Fruit fly (Drosophila melanogaster) whole organism, wandering third instar larva: Measurements from ENCODE around the gene sdt.
A peak's percentile ranks its signal among the peaks of the same experiment; 100 is the strongest.

ENCODE experiments used
- Abd-B ChIP-seq: fragments of >200 bp; optimal IDR thresholded peaks from 2 replicates; lab custom pipeline; 2017; ENCODE audit warnings: missing biosample characterization, missing genetic modification characterization
- CG32264 ChIP-seq: fragments of 200-800 bp; sonication (Bioruptor generic); optimal IDR thresholded peaks from 2 replicates; lab custom pipeline; 2016; ENCODE audit warnings: missing biosample characterization, missing genetic modification characterization
- CG9705 ChIP-seq: fragments of 200-800 bp; sonication (Bioruptor generic); optimal IDR thresholded peaks from 2 replicates; lab custom pipeline; 2018; ENCODE audit warnings: missing biosample characterization, mild to moderate bottlenecking, missing genetic modification characterization
- CrebA ChIP-seq: fragments of 200-800 bp; sonication (Bioruptor generic); optimal IDR thresholded peaks from 2 replicates; lab custom pipeline; 2016; ENCODE audit warnings: missing biosample characterization, mild to moderate bottlenecking, missing genetic modification characterization, borderline replicate concordance
- Dfd ChIP-seq: fragments of >200 bp; optimal IDR thresholded peaks from 2 replicates; lab custom pipeline; 2017; ENCODE audit warnings: missing biosample characterization, missing genetic modification characterization
- Dif ChIP-seq: fragments of 200-275, 200-300 bp; sonication (Bioruptor generic); optimal IDR thresholded peaks from 2 replicates; lab custom pipeline; 2018; ENCODE audit warnings: missing biosample characterization, missing genetic modification characterization; ENCODE audit not compliant: partially characterized antibody
- GATAd ChIP-seq: sonication (Bioruptor generic); optimal IDR thresholded peaks from 2 replicates; lab custom pipeline; 2016; ENCODE audit warnings: missing biosample characterization, missing genetic modification characterization
- HLH106 ChIP-seq: fragments of 200-800 bp; optimal IDR thresholded peaks from 3 replicates; lab custom pipeline; 2019; ENCODE audit warnings: missing biosample characterization, mild to moderate bottlenecking, missing genetic modification characterization, moderate library complexity
- Hnf4 ChIP-seq: fragments of 200-800 bp; sonication (Bioruptor generic); optimal IDR thresholded peaks from 2 replicates; lab custom pipeline; 2016; ENCODE audit warnings: missing biosample characterization, mild to moderate bottlenecking, missing genetic modification characterization
- Hr78 ChIP-seq: fragments of >200 bp; optimal IDR thresholded peaks from 2 replicates; lab custom pipeline; 2017; ENCODE audit warnings: missing biosample characterization, missing genetic modification characterization
- Hr83 ChIP-seq: fragments of 200-300 bp; sonication (Bioruptor generic); optimal IDR thresholded peaks from 2 replicates; lab custom pipeline; 2016; ENCODE audit warnings: missing biosample characterization, mild to moderate bottlenecking, missing genetic modification characterization, moderate library complexity; ENCODE audit not compliant: poor library complexity, severe bottlenecking
- Jra ChIP-seq: sonication (Bioruptor generic); optimal IDR thresholded peaks from 2 replicates; lab custom pipeline; 2016; ENCODE audit warnings: missing biosample characterization, missing genetic modification characterization
- Mio ChIP-seq: sonication (Bioruptor generic); optimal IDR thresholded peaks from 2 replicates; lab custom pipeline; 2016; ENCODE audit warnings: missing biosample characterization, missing genetic modification characterization
- Myc ChIP-seq: fragments of >200 bp; optimal IDR thresholded peaks from 2 replicates; lab custom pipeline; 2017
- N ChIP-seq: fragments of >200 bp; optimal IDR thresholded peaks from 2 replicates; lab custom pipeline; 2018; ENCODE audit warnings: missing biosample characterization, missing external identifiers, missing genetic modification characterization
- OdsH ChIP-seq: fragments of 200-800 bp; sonication (Bioruptor generic); optimal IDR thresholded peaks from 2 replicates; lab custom pipeline; 2016; ENCODE audit warnings: missing biosample characterization, mild to moderate bottlenecking, missing genetic modification characterization
- Rel ChIP-seq, 2 experiments: fragments of 200-800 bp; sonication (Bioruptor generic) in 1 of 2; optimal IDR thresholded peaks; 2 replicates in 1 of 2; 3 replicates in 1 of 2; lab custom pipeline; 2016 to 2019; ENCODE audit warnings: mild to moderate bottlenecking in 2 of 2, missing biosample characterization in 2 of 2, missing genetic modification characterization in 2 of 2, moderate library complexity in 1 of 2
- Sp1 ChIP-seq: fragments of 200-800 bp; sonication (Bioruptor generic); optimal IDR thresholded peaks from 3 replicates; lab custom pipeline; 2019; ENCODE audit warnings: missing biosample characterization, mild to moderate bottlenecking, missing genetic modification characterization, moderate library complexity
- Vsx2 ChIP-seq: fragments of 200-300, 225-300 bp; sonication (Bioruptor generic); optimal IDR thresholded peaks from 2 replicates; lab custom pipeline; 2018; ENCODE audit warnings: missing biosample characterization, missing genetic modification characterization; ENCODE audit not compliant: partially characterized antibody
- br ChIP-seq: fragments of 200-800 bp; sonication (Bioruptor generic); optimal IDR thresholded peaks from 2 replicates; lab custom pipeline; 2016; ENCODE audit warnings: missing biosample characterization, missing genetic modification characterization
- brk ChIP-seq: fragments of 200-800 bp; sonication (Bioruptor generic); optimal IDR thresholded peaks from 2 replicates; lab custom pipeline; 2016; ENCODE audit warnings: missing biosample characterization, mild to moderate bottlenecking, missing genetic modification characterization
- dl ChIP-seq, 2 experiments: fragments of 175-275, 200-275 bp in 1 of 2; fragments of 200-275 bp in 1 of 2; sonication (Bioruptor generic); optimal IDR thresholded peaks; lab custom pipeline; 2018; ENCODE audit warnings: mild to moderate bottlenecking in 2 of 2, missing biosample characterization in 2 of 2, missing genetic modification characterization in 2 of 2, moderate library complexity in 2 of 2; ENCODE audit not compliant: partially characterized antibody in 2 of 2, insufficient read depth in 1 of 2
- dmrt93B ChIP-seq: fragments of 200-800 bp; sonication (Bioruptor generic); optimal IDR thresholded peaks from 2 replicates; lab custom pipeline; 2018; ENCODE audit warnings: missing biosample characterization, mild to moderate bottlenecking, missing genetic modification characterization
- dsf ChIP-seq: sonication (Bioruptor generic); optimal IDR thresholded peaks from 2 replicates; lab custom pipeline; 2016; ENCODE audit warnings: missing biosample characterization, missing genetic modification characterization, borderline replicate concordance
- ey ChIP-seq: fragments of 200-800 bp; sonication (Bioruptor generic); optimal IDR thresholded peaks from 2 replicates; lab custom pipeline; 2016; ENCODE audit warnings: missing biosample characterization, missing genetic modification characterization
- foxo ChIP-seq, 2 experiments: fragments of 200-800 bp; sonication (Bioruptor generic); optimal IDR thresholded peaks; 2 replicates in 1 of 2; 3 replicates in 1 of 2; lab custom pipeline; 2016 to 2017; ENCODE audit warnings: missing biosample characterization in 2 of 2, missing genetic modification characterization in 2 of 2
- fru ChIP-seq: fragments of 200-800 bp; sonication (Bioruptor generic); optimal IDR thresholded peaks from 3 replicates; lab custom pipeline; 2016; ENCODE audit warnings: missing biosample characterization, mild to moderate bottlenecking, missing genetic modification characterization
- h ChIP-seq: fragments of 200-800 bp; sonication (Bioruptor generic); optimal IDR thresholded peaks from 3 replicates; lab custom pipeline; 2016; ENCODE audit warnings: missing biosample characterization, mild to moderate bottlenecking, missing genetic modification characterization
- jim ChIP-seq: fragments of 175-275, 200-325 bp; sonication (Bioruptor generic); optimal IDR thresholded peaks from 2 replicates; lab custom pipeline; 2016; ENCODE audit warnings: missing biosample characterization, mild to moderate bottlenecking, missing genetic modification characterization
- lola ChIP-seq: fragments of >200 bp; optimal IDR thresholded peaks from 2 replicates; lab custom pipeline; 2017; ENCODE audit warnings: missing biosample characterization, missing genetic modification characterization
- pan ChIP-seq: fragments of >200 bp; optimal IDR thresholded peaks from 2 replicates; lab custom pipeline; 2017
- psq ChIP-seq: fragments of 200-800 bp; sonication (Bioruptor generic); optimal IDR thresholded peaks from 3 replicates; lab custom pipeline; 2017; ENCODE audit warnings: missing biosample characterization, mild to moderate bottlenecking, missing genetic modification characterization, moderate library complexity
- rgr ChIP-seq: fragments of 200-800 bp; sonication (Bioruptor generic); optimal IDR thresholded peaks from 3 replicates; lab custom pipeline; 2016; ENCODE audit warnings: missing biosample characterization, mild to moderate bottlenecking, missing genetic modification characterization
- sage ChIP-seq: fragments of 200-800 bp; sonication (Bioruptor generic); optimal IDR thresholded peaks from 2 replicates; lab custom pipeline; 2016; ENCODE audit warnings: missing biosample characterization, mild to moderate bottlenecking, missing genetic modification characterization
- sv ChIP-seq: fragments of 200-800 bp; sonication (Bioruptor generic); optimal IDR thresholded peaks from 3 replicates; lab custom pipeline; 2016; ENCODE audit warnings: missing biosample characterization, missing genetic modification characterization
- tai ChIP-seq: sonication (Bioruptor generic); optimal IDR thresholded peaks from 2 replicates; lab custom pipeline; 2016; ENCODE audit warnings: missing biosample characterization, missing genetic modification characterization
- usp ChIP-seq: fragments of >200 bp; optimal IDR thresholded peaks from 2 replicates; lab custom pipeline; 2017; ENCODE audit warnings: missing biosample characterization, missing genetic modification characterization
- woc ChIP-seq: sonication (Bioruptor generic); optimal IDR thresholded peaks from 2 replicates; lab custom pipeline; 2016; ENCODE audit warnings: missing biosample characterization, mild to moderate bottlenecking, missing genetic modification characterization

sdt gene

dm6 chrX:8215855-8216586 lies 37.7 kb downstream of the sdt start:
- TF ChIP-seq Dif (GFP tag; lab: Kevin White, UChicago) = peak; percentile 58
- no peak for TF ChIP-seq Mio (GFP tag; lab: Kevin White, UChicago)
- no peak for TF ChIP-seq sage (GFP tag; lab: Kevin White, UChicago)
- TF ChIP-seq CrebA (GFP tag; lab: Kevin White, UChicago) = no peak
- no peak for TF ChIP-seq Abd-B (GFP tag; lab: Kevin White, UChicago)
- no peak for TF ChIP-seq dmrt93B
- no peak for TF ChIP-seq Vsx2
- TF ChIP-seq Dfd (GFP tag; lab: Kevin White, UChicago) = peak; percentile 27
- TF ChIP-seq tai (GFP tag; lab: Kevin White, UChicago) = no peak
- no peak for TF ChIP-seq Sp1 (GFP tag; lab: Kevin White, UChicago)

DNA sequence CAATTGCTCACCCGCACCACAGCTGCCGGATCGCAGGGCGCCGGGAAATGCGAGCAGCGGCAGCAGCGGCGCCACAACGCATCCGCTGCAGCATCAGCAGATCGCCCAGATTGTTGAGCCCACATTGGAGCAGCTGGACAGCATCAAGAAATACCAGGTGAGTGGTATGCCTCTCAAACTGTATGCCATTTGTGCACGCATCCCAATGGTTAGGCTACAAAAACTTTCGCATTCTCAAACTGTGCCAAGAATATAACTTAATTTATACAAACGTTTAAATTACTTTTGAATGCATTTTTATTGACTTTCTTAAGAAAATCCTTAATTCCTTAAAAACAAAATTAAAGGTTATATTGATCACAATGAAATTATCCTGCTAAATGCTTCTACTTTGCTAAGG lies 49.6 kb downstream of the sdt start:
- no peak for TF ChIP-seq woc (GFP tag; lab: Kevin White, UChicago)
- no peak for TF ChIP-seq OdsH
- no peak for TF ChIP-seq jim (GFP tag; lab: Kevin White, UChicago)
- TF ChIP-seq Myc (lab: Kevin White, UChicago) = peak; percentile 79
- TF ChIP-seq dsf = no peak
- TF ChIP-seq dmrt93B = no peak
- TF ChIP-seq Vsx2 = no peak
- no peak for TF ChIP-seq brk
- TF ChIP-seq, all 38 proteins: peak for 1

DNA sequence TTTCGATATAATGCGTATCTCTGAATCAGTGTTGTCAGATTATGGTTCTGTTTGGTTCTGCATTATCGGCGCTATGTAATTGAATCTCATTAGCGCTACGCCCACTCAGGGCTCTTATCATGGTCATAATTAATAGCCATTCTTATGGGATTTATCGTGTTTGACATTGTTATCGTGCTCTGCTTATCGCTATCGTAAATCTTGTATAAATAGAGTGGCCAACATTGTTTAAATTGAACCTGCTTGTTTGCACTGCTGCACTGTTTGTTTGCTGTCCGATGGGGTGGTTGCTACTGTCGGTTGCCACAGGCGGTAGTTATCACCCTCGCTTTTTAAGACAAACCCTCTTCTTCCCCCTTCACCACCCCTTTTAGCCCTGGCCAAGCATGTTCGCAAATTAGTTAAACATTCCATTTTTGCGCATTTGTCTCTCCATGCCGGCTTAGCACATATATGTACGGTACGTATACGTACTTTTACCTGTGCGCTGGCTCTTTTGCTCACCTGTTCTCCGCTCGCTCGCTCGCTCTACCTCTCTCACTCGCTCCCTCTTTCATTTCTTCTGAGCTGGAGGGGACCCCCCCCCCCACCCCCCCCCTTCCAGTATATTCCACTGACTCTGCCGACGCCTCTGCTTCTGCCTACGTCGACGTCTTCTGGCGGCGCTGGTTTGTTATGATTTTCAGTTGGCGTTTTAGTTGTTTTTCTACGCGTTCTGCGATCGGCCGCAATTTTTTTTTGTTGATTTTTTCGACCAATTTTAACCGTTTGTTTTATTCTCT lies 51.8 kb downstream of the sdt start:
- TF ChIP-seq dmrt93B (no peak), usp (no peak), CG9705 (GFP tag; lab: Kevin White, UChicago) (no peak), h (GFP tag; lab: Kevin White, UChicago) (peak; percentile 38), sv (GFP tag; lab: Kevin White, UChicago) (no peak), woc (GFP tag; lab: Kevin White, UChicago) (no peak), Jra (GFP tag; lab: Kevin White, UChicago) (no peak), Rel (GFP tag; optimal IDR thresholded peaks at IDR 0.05; lab: Kevin White, UChicago) (peak; percentile 25), Rel (tag; optimal IDR thresholded peaks at IDR 0.05; lab: Kevin White, UChicago) (no peak), ey (GFP tag; lab: Kevin White, UChicago) (no peak), dsf (no peak), Hr78 (GFP tag; lab: Kevin White, UChicago) (no peak), Hnf4 (GFP tag; lab: Kevin White, UChicago) (peak; percentile 38), N (GFP tag; lab: Kevin White, UChicago) (no peak), HLH106 (tag; lab: Kevin White, UChicago) (no peak), brk (no peak), Mio (GFP tag; lab: Kevin White, UChicago) (no peak), Myc (lab: Kevin White, UChicago) (no peak), Dfd (GFP tag; lab: Kevin White, UChicago) (peak; percentile 0), Vsx2 (no peak), foxo (GFP tag; optimal IDR thresholded peaks at IDR 0.05; lab: Kevin White, UChicago) (peak in 1 of 2 experiments; percentile 33), fru (GFP tag; lab: Kevin White, UChicago) (peak; percentile 32), Hr83 (GFP tag; lab: Kevin White, UChicago) (peak; percentile 72), CG32264 (GFP tag; lab: Kevin White, UChicago) (no peak), lola (GFP tag; lab: Kevin White, UChicago) (no peak), dl (GFP tag; optimal IDR thresholded peaks at IDR 0.05; lab: Kevin White, UChicago; ENCODE audit: insufficient read depth in 1 of 2, partially characterized antibody in 2 of 2) (peak in 1 of 2 experiments; percentile 34), CrebA (GFP tag; lab: Kevin White, UChicago) (no peak), Sp1 (GFP tag; lab: Kevin White, UChicago) (no peak), jim (GFP tag; lab: Kevin White, UChicago) (no peak), Abd-B (GFP tag; lab: Kevin White, UChicago) (no peak), sage (GFP tag; lab: Kevin White, UChicago) (no peak), psq (peak; percentile 54), GATAd (GFP tag; lab: Kevin White, UChicago) (no peak), Dif (GFP tag; lab: Kevin White, UChicago) (no peak), rgr (GFP tag; lab: Kevin White, UChicago) (peak; percentile 46), tai (GFP tag; lab: Kevin White, UChicago) (no peak), OdsH (peak; percentile 41), pan (lab: Kevin White, UChicago) (no peak), br (GFP tag; lab: Kevin White, UChicago) (peak; percentile 33)
